Fruit fly (Drosophila melanogaster): ENCODE measurements around the gene CG44194.

CG44194 gene

dm6 chr3R:12985828-12986530 is 11.5 kb downstream of the CG44194 start, which contains the start of gene CG31342 (continued):
- TF ChIP-seq chif (GFP tag; optimal IDR thresholded peaks at IDR 0.05) (peak in 1 of 2 experiments; percentile 23), zen (tag; optimal IDR thresholded peaks at IDR 0.05) (peak; percentile 48), ase (GFP tag; IDR thresholded peaks at IDR 0.05) (no peak), bbx (GFP tag; IDR thresholded peaks at IDR 0.05; ENCODE audit: partially characterized antibody) (peak; percentile 79), CG4404 (GFP tag; IDR thresholded peaks at IDR 0.05) (no peak), al (GFP tag; IDR thresholded peaks at IDR 0.05) (no peak), oc (tag; optimal IDR thresholded peaks at IDR 0.05) (no peak), Ets65A (GFP tag) (no peak), CG2199 (GFP tag; IDR thresholded peaks at IDR 0.05) (no peak), tna (GFP tag; IDR thresholded peaks at IDR 0.05; ENCODE audit: partially characterized antibody) (peak; percentile 29; the same call in 1 of the 2 replicates), CG12236 (GFP tag; optimal IDR thresholded peaks at IDR 0.05) (no peak), vnd (GFP tag; IDR thresholded peaks at IDR 0.05; ENCODE audit: partially characterized antibody) (peak; percentile 45), Sry-β (GFP tag; optimal IDR thresholded peaks at IDR 0.05) (no peak), Trl (optimal IDR thresholded peaks at IDR 0.05) (no peak), Trl (GFP tag; optimal IDR thresholded peaks at IDR 0.05) (no peak), her (GFP tag; optimal IDR thresholded peaks at IDR 0.05) (no peak), Max (GFP tag; optimal IDR thresholded peaks at IDR 0.05) (no peak), sug (tag; optimal IDR thresholded peaks at IDR 0.05) (peak; percentile 54), Fer3 (tag; optimal IDR thresholded peaks at IDR 0.05) (no peak), lmd (GFP tag; IDR thresholded peaks at IDR 0.05) (no peak), knrl (GFP tag; IDR thresholded peaks at IDR 0.05; ENCODE audit: partially characterized antibody) (peak; percentile 59; the same call in 2 of the 3 replicates), Rfx (GFP tag; IDR thresholded peaks at IDR 0.05) (peak; percentile 37; the same call in 1 of the 2 replicates), sisA (GFP tag; IDR thresholded peaks at IDR 0.05) (no peak), ems (GFP tag; optimal IDR thresholded peaks at IDR 0.05) (no peak), Lim3 (GFP tag; IDR thresholded peaks at IDR 0.05) (no peak), Pdp1 (GFP tag; optimal IDR thresholded peaks at IDR 0.05) (peak in 1 of 2 experiments; percentile 31), Tbp (GFP tag; optimal IDR thresholded peaks at IDR 0.05) (no peak), CG3163 (GFP tag; optimal IDR thresholded peaks at IDR 0.05) (no peak), crc (GFP tag; optimal IDR thresholded peaks at IDR 0.05) (no peak), Aef1 (GFP tag; IDR thresholded peaks at IDR 0.05) (no peak), CG18262 (tag; optimal IDR thresholded peaks at IDR 0.05) (no peak), gsb-n (tag; optimal IDR thresholded peaks at IDR 0.05) (no peak), bcd (GFP tag; optimal IDR thresholded peaks at IDR 0.05) (no peak), Abd-B (GFP tag; optimal IDR thresholded peaks at IDR 0.05) (no peak), hth (optimal IDR thresholded peaks at IDR 0.05) (no peak), nerfin-2 (GFP tag; IDR thresholded peaks at IDR 0.05; ENCODE audit: partially characterized antibody) (peak; percentile 36; the same call in 1 of the 2 replicates), CG13775 (GFP tag; optimal IDR thresholded peaks at IDR 0.05) (no peak), dysf (GFP tag; IDR thresholded peaks at IDR 0.05) (no peak), cas (GFP tag; IDR thresholded peaks at IDR 0.05) (no peak), CG14965 (GFP tag; optimal IDR thresholded peaks at IDR 0.05; ENCODE audit: borderline replicate concordance) (no peak), ac (GFP tag; optimal IDR thresholded peaks at IDR 0.05) (no peak), CG10462 (GFP tag; optimal IDR thresholded peaks at IDR 0.05) (no peak), Awh (GFP tag; IDR thresholded peaks at IDR 0.05) (no peak), sr (GFP tag; IDR thresholded peaks at IDR 0.05) (0 out of 3 replicates have a peak, but pooled peaks have one; percentile 21), ind (GFP tag; optimal IDR thresholded peaks at IDR 0.05) (no peak), onecut (GFP tag; IDR thresholded peaks at IDR 0.05) (no peak), CG12391 (tag; optimal IDR thresholded peaks at IDR 0.05) (peak; percentile 72), CG4328 (GFP tag; optimal IDR thresholded peaks at IDR 0.05) (peak; percentile 6), salm (tag; optimal IDR thresholded peaks at IDR 0.05) (no peak), cwo (GFP tag; optimal IDR thresholded peaks at IDR 0.05) (no peak), CG5953 (GFP tag; IDR thresholded peaks at IDR 0.05) (no peak)

Measured in whole organism, embryonic.